Fruit fly (Drosophila melanogaster) Kc167 (cell line): Measurements from ENCODE around the gene Prosalpha2.
A peak's percentile ranks its signal among the peaks of the same experiment; 100 is the strongest.

Experiments
- Myc ChIP-seq: fragments of >200 bp; optimal IDR thresholded peaks from 2 replicates; lab custom pipeline; 2017; ENCODE audit warnings: missing external identifiers
- Sin3A ChIP-seq: fragments of >200 bp; optimal IDR thresholded peaks from 2 replicates; lab custom pipeline; 2018; ENCODE audit warnings: missing external identifiers
- h ChIP-seq: fragments of >200 bp; optimal IDR thresholded peaks from 3 replicates; lab custom pipeline; 2018; ENCODE audit warnings: missing external identifiers
- insv ChIP-seq: fragments of >200 bp; optimal IDR thresholded peaks from 3 replicates; lab custom pipeline; 2018; ENCODE audit warnings: missing external identifiers
- psq ChIP-seq: fragments of >200 bp; optimal IDR thresholded peaks from 2 replicates; lab custom pipeline; 2017; ENCODE audit warnings: missing external identifiers
- ttk ChIP-seq: sonication (Bioruptor generic); optimal IDR thresholded peaks from 2 replicates; lab custom pipeline; 2017; ENCODE audit warnings: missing external identifiers

Gene Prosalpha2

DNA sequence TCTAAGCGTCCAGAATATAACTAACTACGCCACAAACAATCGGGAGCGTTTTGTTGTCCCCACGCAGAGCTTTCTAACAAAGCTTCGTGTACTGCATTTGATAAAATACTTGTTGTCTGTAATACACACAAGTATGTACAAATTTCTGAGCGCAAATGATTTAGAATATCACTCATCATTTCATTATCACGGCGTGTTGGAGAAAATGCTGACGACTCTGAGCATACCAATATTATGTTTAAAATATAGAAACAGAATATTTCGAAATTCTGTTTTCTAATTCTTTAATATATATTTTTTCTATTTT lies 25.2 kb upstream of the Prosalpha2 start, which contains the start of gene Cyp9f2:
Cyp9f2 (minus strand) TSS at position 101 of the 307 bp plus-strand sequence.
- TF ChIP-seq Sin3A (lab: Kevin White, UChicago) (no peak), Myc (lab: Kevin White, UChicago) (no peak), insv (lab: Kevin White, UChicago) (no peak), h (lab: Kevin White, UChicago) (no peak), psq (lab: Kevin White, UChicago) (no peak), ttk (no peak)

DNA sequence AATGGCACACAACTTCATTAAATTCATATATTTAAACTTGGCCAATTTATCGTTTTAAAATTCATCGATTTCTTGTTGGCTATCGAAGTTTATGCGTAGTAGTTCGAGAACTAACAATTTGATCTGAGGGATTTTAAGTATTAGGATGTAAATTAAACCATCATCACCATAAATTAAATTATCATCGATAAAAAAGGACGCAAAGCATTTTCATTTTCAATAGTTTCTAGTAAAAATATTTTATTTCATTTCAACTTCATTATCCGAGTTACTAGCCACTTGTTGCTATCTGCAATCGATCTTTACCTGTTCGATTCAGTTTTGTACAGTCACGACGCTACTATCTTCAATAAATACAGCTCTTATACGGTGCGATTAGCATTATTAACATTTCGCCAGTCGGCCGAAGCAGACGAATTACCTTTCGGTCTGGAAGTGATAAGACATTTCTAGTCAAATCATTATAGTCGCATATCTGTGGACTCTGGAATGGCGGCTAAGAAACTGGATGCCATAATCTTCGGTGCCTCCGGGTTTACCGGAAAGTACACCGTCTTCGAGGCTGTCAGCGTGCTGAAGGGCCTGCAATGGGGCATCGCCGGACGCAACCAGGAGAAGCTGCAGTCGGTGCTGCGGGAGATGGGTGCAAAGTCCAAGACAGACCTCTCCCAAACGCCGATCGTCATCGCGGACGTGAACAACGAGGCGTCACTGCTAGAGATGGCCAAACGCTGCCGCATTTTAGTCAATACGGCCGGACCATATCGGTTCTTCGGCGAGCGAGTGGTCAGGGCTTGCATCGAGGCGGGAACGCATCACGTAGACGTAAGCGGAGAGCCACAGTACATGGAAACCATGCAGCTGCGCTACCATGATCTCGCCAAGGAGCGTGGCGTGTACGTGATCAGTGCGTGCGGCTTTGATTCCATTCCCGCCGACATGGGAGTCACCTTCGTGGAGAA lies 24.6 kb upstream of the Prosalpha2 start, which contains the start of gene CG5167:
CG5167 (plus strand) TSS at position 298 of the 962 bp plus-strand sequence.
- TF ChIP-seq h (lab: Kevin White, UChicago) (no peak), psq (lab: Kevin White, UChicago) (no peak), Myc (lab: Kevin White, UChicago) (no peak), insv (lab: Kevin White, UChicago) (no peak), Sin3A (lab: Kevin White, UChicago) (no peak), ttk (no peak)

DNA sequence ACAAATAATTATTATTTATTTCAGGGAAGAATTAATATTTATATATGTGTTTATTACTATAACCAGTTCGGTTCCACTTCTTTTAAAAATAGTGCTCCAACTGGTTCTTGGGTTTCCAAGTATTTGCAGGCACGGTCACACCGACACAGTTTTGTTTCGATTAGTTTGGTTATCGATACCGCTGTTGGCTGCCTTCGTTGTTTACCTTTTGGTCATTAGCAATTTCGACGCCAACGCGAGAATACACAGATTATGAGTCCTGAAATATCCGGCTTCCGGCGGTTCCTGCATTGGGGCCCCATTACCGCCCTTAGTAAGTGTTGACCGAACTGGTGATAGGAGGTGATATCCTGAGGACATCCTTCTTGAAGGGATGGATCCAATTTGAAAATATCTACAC lies 23.0 kb upstream of the Prosalpha2 start, which contains the start of gene CG5196:
CG5196 (plus strand) TSS at position 157 of the 400 bp plus-strand sequence.
- TF ChIP-seq psq (lab: Kevin White, UChicago) (no peak), Sin3A (lab: Kevin White, UChicago) (no peak), Myc (lab: Kevin White, UChicago) (no peak), insv (lab: Kevin White, UChicago) (no peak), h (lab: Kevin White, UChicago) (no peak), ttk (no peak)

DNA sequence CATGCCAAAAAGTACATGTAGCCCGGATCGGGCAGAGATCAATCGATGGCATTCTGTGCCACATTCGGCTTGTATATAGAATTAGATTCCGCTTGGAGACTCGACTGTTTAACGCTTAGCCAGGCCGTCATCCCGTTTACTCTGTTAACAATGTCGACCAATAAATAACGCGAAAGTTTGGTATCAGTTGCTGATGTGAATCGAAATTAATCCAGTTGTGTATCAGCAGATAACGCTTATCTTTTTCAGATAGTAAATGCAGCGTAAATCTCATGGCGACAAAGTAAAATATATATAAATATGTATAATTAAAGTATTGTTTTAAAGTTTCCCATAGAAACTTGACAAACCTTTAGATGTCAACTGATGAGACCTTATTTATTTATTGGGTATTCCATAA lies 19.7 kb upstream of the Prosalpha2 start:
- TF ChIP-seq Myc (lab: Kevin White, UChicago) (no peak), psq (lab: Kevin White, UChicago) (no peak), ttk (no peak), h (lab: Kevin White, UChicago) (no peak), Sin3A (lab: Kevin White, UChicago) (no peak), insv (lab: Kevin White, UChicago) (no peak)

DNA sequence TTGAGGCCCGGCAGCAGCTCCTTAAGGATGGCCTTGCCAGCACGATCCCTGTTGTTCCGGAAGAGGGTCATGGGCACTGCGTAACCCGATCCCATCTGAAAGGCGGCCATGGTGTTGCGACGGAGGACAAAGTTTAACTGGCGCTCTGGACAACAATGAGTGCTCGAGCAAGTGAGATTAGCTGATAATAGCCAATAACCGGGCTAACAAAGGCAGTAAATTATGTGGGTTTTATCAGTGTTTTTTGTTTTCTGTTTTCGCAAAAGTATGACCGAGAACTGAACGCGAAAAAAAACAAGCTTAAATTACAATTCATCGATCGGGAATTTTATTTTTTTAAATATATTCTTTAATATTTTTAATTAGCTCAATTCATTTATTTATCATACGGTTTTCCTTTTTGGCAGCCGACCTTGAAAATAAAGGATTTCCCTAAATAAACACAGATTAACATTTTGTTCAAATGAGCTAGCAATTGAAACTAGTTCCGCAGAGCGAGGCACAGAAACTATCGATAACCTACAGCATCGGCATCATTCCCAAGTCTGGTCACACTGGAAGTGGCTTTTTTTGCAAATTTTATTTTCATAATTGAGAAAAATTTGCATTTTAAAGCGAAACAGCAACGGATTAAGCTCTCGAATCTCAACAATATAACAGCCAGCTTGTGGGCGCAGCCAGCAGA lies 17.7 kb upstream of the Prosalpha2 start, which contains the start of the genes Dip-C and pps:
Dip-C (minus strand) TSS at position 486 of the 685 bp plus-strand sequence.
pps (plus strand) TSS at position 555 of the 685 bp plus-strand sequence.
- TF ChIP-seq h (lab: Kevin White, UChicago) (no peak), psq (lab: Kevin White, UChicago) (no peak), Sin3A (lab: Kevin White, UChicago) (no peak), ttk (no peak), insv (lab: Kevin White, UChicago) (no peak), Myc (lab: Kevin White, UChicago) (no peak)

DNA sequence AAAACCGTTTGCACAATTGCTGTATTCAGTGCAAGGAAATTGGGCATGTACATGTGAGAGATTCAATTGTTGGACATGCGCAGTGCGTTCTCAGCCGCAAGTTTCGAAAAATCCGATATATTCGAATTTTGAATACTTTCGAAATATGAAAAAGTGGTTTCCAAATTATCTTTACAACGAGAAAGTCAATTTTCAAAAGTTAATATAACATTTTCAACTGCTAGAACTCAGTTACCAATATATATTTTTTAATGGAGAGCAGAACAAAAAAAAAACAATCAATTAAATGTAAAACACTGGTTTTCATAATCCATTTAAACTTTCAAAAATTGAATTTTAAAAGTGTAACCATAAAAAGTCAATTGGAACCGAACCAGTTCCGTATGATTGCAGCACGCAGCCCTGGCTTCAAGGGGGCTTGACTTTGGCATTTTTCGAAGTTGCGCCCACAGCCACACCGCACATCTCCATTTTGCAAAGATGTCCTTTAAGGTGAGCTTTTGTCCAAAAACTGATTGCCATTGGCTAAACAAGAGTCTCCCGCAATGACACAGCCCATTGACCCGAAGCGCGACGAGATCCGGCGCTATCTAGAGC lies 8.6 kb upstream of the Prosalpha2 start, which contains the start of the genes Scgbeta and CG17202:
Scgbeta (minus strand) TSS at position 51 of the 597 bp plus-strand sequence.
CG17202 (plus strand) TSS at position 390 of the 597 bp plus-strand sequence.
- TF ChIP-seq Myc (lab: Kevin White, UChicago) (no peak), ttk (no peak), h (lab: Kevin White, UChicago) (no peak), psq (lab: Kevin White, UChicago) (no peak), insv (lab: Kevin White, UChicago) (no peak), Sin3A (lab: Kevin White, UChicago) (no peak)

DNA sequence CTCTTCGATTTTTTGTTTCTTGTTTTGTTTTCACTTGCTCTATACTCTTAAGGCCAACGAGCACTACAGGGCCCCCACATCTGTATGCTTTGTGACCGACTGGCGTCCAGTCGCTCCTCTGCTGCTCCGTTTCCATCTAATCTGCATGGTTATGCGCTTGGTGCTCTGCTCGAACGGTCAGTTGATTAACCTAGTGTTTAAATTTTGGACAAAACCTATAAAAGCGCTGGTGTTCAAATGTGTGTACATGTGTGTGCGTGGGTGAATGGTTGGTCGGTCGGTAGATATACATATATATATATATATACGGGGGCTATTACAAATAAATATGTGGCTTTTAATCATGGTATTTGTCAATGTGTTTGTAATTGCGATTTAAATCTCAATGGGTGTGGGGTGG lies 7.1 kb upstream of the Prosalpha2 start:
- no peak for TF ChIP-seq Myc (lab: Kevin White, UChicago)
- no peak for TF ChIP-seq ttk
- TF ChIP-seq psq (lab: Kevin White, UChicago): no peak
- TF ChIP-seq Sin3A (lab: Kevin White, UChicago): no peak
- no peak for TF ChIP-seq h (lab: Kevin White, UChicago)
- no peak for TF ChIP-seq insv (lab: Kevin White, UChicago)

DNA sequence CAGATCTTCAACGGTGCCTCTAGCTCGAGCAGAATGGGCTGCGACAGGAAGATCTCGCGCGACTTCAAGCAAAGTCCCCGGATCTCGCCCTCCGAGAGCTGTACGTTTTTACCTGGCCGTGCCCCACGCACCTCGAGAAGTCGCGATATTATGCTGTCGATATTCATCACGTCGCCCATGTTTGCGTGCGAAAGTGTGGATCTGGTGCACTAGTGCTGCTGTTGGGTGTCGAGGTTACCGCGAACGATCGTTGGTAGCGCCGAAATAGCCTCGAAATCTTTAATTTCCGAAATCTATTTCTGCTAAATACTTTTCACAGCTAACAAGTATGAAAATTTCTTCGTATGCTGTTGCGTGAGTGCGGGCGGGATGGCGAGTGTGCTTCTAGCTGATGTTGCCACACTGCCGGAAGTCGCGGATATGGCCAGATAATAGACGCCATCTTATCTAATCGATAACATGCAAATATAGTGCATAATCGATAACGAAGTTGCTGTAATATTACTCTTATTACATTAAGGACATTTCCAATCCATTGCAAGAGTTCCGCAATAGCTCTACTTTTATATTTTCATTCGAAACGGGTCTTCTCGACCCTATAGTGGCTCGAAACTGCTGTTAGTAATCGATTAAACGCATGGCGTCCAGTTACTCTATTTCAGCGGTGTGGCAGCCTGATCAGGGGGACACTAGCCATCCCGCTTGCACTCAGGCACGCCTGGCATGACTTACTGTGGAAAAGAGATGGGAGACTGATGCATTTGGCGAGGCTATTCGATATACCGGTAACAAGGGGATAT lies 5.4 kb upstream of the Prosalpha2 start, which contains the start of gene Pp1-87B:
Pp1-87B (minus strand) TSS at position 408 of the 800 bp plus-strand sequence.
- TF ChIP-seq insv (lab: Kevin White, UChicago) (no peak), Sin3A (lab: Kevin White, UChicago) (peak; percentile 32), psq (lab: Kevin White, UChicago) (peak; percentile 100)

DNA sequence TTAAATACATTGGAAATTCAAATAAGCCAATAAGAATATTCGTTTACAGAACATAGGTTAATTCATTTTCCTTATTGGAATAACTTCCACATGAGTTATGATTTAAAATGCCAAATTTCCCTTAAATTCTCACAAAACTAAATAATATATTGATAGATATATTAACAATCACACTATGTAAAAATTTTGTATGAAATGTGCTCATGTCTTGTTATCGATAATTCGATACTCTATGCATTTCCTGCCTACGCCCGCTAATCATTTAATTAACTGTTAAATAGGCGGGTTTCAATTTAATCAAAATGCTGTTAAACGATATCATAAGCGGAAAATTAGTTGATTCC lies 4.8 kb upstream of the Prosalpha2 start, which contains the start of gene NANS:
NANS (plus strand) TSS at position 269 of the 344 bp plus-strand sequence.
- TF ChIP-seq ttk: no peak
- TF ChIP-seq psq (lab: Kevin White, UChicago): no peak
- TF ChIP-seq h (lab: Kevin White, UChicago): no peak
- no peak for TF ChIP-seq Sin3A (lab: Kevin White, UChicago)
- TF ChIP-seq Myc (lab: Kevin White, UChicago): no peak
- TF ChIP-seq insv (lab: Kevin White, UChicago): no peak

DNA sequence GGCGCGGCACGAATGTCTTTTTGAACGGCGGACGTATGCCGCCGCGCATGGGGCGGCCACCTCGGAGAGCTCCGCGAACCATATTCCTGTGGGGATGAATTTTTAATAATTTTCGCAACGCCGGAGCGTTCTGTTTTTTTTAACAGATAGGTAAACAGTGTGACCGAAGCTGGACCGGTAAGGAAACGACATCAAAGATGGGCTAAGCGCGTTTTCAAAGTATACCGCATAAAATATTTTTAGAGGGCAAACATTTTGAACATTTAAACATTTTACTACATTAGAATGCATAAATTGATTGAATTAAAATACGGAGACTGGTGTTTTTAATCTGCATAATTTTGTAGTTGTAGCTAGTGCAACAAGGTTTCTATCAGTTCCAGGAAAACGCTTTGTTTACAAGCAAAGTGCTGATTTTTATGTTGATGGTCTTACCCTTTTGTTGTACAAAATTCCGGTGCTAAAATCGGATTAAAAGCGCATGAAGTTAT lies 2.0 kb upstream of the Prosalpha2 start, which contains the start of the genes CG5641 and CG5245:
CG5641 (minus strand) TSS at position 163 of the 491 bp plus-strand sequence.
CG5245 (plus strand) TSS at position 441 of the 491 bp plus-strand sequence.
- TF ChIP-seq ttk (no peak), Sin3A (lab: Kevin White, UChicago) (no peak), psq (lab: Kevin White, UChicago) (no peak), Myc (lab: Kevin White, UChicago) (no peak), h (lab: Kevin White, UChicago) (no peak), insv (lab: Kevin White, UChicago) (no peak)
